Worm (Caenorhabditis elegans) whole organism, L4 larva: ENCODE data around the gene T14E8.2.

Source experiments
- T20F7.1 ChIP-seq: fragments of 200-800 bp; sonication (Bioruptor generic); optimal IDR thresholded peaks from 2 replicates; lab custom pipeline; 2018; ENCODE audit warnings: mild to moderate bottlenecking, missing genetic modification characterization, missing compliant biosample characterization
- Y105C5A.15 ChIP-seq: fragments of 200-800 bp; sonication (Bioruptor generic); IDR thresholded peaks from 2 replicates; pipeline ENCODE4 v1.3.6; 2022; ENCODE audit warnings: missing genetic modification characterization, missing compliant biosample characterization
- ama-1 ChIP-seq: fragments of 150-350 bp; optimal IDR thresholded peaks from 2 replicates; lab custom pipeline; 2014; ENCODE audit warnings: inconsistent platforms, mixed read lengths
- ceh-20 ChIP-seq: fragments of 200-800 bp; sonication (Bioruptor generic); IDR thresholded peaks from 2 replicates; pipeline ENCODE4 v1.3.6; 2022; ENCODE audit warnings: missing genetic modification reagents, missing genetic modification characterization, missing compliant biosample characterization
- ceh-44 ChIP-seq: fragments of 200-800 bp; sonication (Bioruptor generic); IDR thresholded peaks from 2 replicates; pipeline ENCODE4 v1.3.6; 2022; ENCODE audit warnings: missing genetic modification reagents, missing genetic modification characterization, missing compliant biosample characterization
- ces-1 ChIP-seq: fragments of 150-350 bp; sonication (generic microtip); optimal IDR thresholded peaks from 4 replicates; lab custom pipeline; 2014; ENCODE audit warnings: missing biosample characterization, missing genetic modification reagents, missing genetic modification characterization
- daf-16 ChIP-seq, 3 experiments: sonication (generic microtip); optimal IDR thresholded peaks; 2 replicates each; lab custom pipeline; 2016 to 2017; ENCODE audit warnings: missing genetic modification characterization in 3 of 3, missing genetic modification reagents in 3 of 3, mild to moderate bottlenecking in 2 of 3, missing compliant biosample characterization in 2 of 3, missing biosample characterization in 1 of 3, moderate library complexity in 1 of 3
- daf-8 ChIP-seq: fragments of 200-800 bp; sonication (Bioruptor generic); IDR thresholded peaks from 2 replicates; pipeline ENCODE4 v1.3.6; 2022; ENCODE audit warnings: missing genetic modification characterization, missing compliant biosample characterization
- dmd-6 ChIP-seq: fragments of 200-800 bp; sonication (Bioruptor generic); IDR thresholded peaks from 2 replicates; pipeline ENCODE4 v1.3.6; 2022; ENCODE audit warnings: missing genetic modification reagents, missing genetic modification characterization, missing compliant biosample characterization
- dmd-9 ChIP-seq: fragments of 200-800 bp; sonication (Bioruptor generic); IDR thresholded peaks from 2 replicates; pipeline ENCODE4 v1.3.6; 2022; ENCODE audit warnings: missing genetic modification reagents, missing genetic modification characterization, missing compliant biosample characterization
- dve-1 ChIP-seq: sonication (generic microtip); optimal IDR thresholded peaks from 2 replicates; lab custom pipeline; 2017; ENCODE audit warnings: antibody characterized with exemption, mild to moderate bottlenecking, missing genetic modification characterization, missing compliant biosample characterization; ENCODE audit not compliant: insufficient read depth
- fos-1 ChIP-seq: fragments of 150-350 bp; optimal IDR thresholded peaks from 2 replicates; lab custom pipeline; 2014; ENCODE audit warnings: missing biosample characterization, missing genetic modification characterization
- gei-8 ChIP-seq: fragments of 200-800 bp; sonication (Bioruptor generic); optimal IDR thresholded peaks from 2 replicates; lab custom pipeline; 2018; ENCODE audit warnings: mild to moderate bottlenecking, missing genetic modification characterization, missing compliant biosample characterization
- hif-1 ChIP-seq, 2 experiments: sonication (generic microtip); optimal IDR thresholded peaks; 2 replicates each; lab custom pipeline; 2016 to 2017; ENCODE audit warnings: missing compliant biosample characterization in 2 of 2, missing genetic modification characterization in 2 of 2, missing genetic modification reagents in 2 of 2, missing genotype in 2 of 2, mild to moderate bottlenecking in 1 of 2
- hlh-11 ChIP-seq: fragments of 200-800 bp; sonication (Bioruptor generic); optimal IDR thresholded peaks from 2 replicates; lab custom pipeline; 2018; ENCODE audit warnings: mild to moderate bottlenecking, missing genetic modification characterization, missing compliant biosample characterization
- hlh-30 ChIP-seq: sonication (generic microtip); optimal IDR thresholded peaks from 2 replicates; lab custom pipeline; 2017; ENCODE audit warnings: antibody characterized with exemption, mild to moderate bottlenecking, missing genetic modification characterization, missing compliant biosample characterization; ENCODE audit not compliant: insufficient read depth
- hmg-1.1 ChIP-seq: fragments of 200-800 bp; sonication (Bioruptor generic); IDR thresholded peaks from 2 replicates; pipeline ENCODE4 v1.3.6; 2022; ENCODE audit warnings: missing genetic modification reagents, missing genetic modification characterization, missing compliant biosample characterization
- lin-1 ChIP-seq: fragments of 200-800 bp; sonication (Bioruptor generic); IDR thresholded peaks from 2 replicates; pipeline ENCODE4 v1.3.6; 2022; ENCODE audit warnings: missing genetic modification reagents, missing genetic modification characterization, missing compliant biosample characterization
- lin-29 ChIP-seq: fragments of 200-800 bp; sonication (Bioruptor generic); IDR thresholded peaks from 2 replicates; pipeline ENCODE4 v1.3.6; 2022; ENCODE audit warnings: missing genetic modification reagents, missing genetic modification characterization, missing compliant biosample characterization
- lin-39 ChIP-seq: fragments of 150-350 bp; optimal IDR thresholded peaks from 2 replicates; lab custom pipeline; 2014; ENCODE audit warnings: missing biosample characterization, missing genetic modification reagents, missing genetic modification characterization
- mdl-1 ChIP-seq, 2 experiments: fragments of 150-350 bp in 1 of 2; sonication (generic microtip) in 1 of 2; optimal IDR thresholded peaks; 2 replicates each; lab custom pipeline; 2014 to 2017; ENCODE audit warnings: missing biosample characterization in 2 of 2, missing genetic modification characterization in 2 of 2
- mep-1 ChIP-seq: fragments of 150-350 bp; sonication (generic microtip); optimal IDR thresholded peaks from 3 replicates; lab custom pipeline; 2014; ENCODE audit warnings: missing biosample characterization, missing genetic modification characterization
- mxl-2 ChIP-seq: fragments of 200-800 bp; sonication (Bioruptor generic); conservative IDR thresholded peaks from 2 replicates; pipeline ENCODE4 v1.3.6; 2022; ENCODE audit warnings: missing genetic modification reagents, missing genetic modification characterization, missing compliant biosample characterization
- nhr-102 ChIP-seq: sonication (generic microtip); optimal IDR thresholded peaks from 2 replicates; lab custom pipeline; 2016; ENCODE audit warnings: mild to moderate bottlenecking, missing genetic modification characterization, moderate library complexity, missing compliant biosample characterization
- nhr-111 ChIP-seq: fragments of 200-800 bp; sonication (Bioruptor generic); optimal IDR thresholded peaks from 2 replicates; lab custom pipeline; 2018; ENCODE audit warnings: mild to moderate bottlenecking, missing genetic modification characterization, missing compliant biosample characterization
- nhr-28 ChIP-seq: fragments of 150-350 bp; optimal IDR thresholded peaks from 2 replicates; lab custom pipeline; 2014; ENCODE audit warnings: missing biosample characterization, missing genetic modification characterization
- nhr-41 ChIP-seq: fragments of 200-800 bp; sonication (Bioruptor generic); IDR thresholded peaks from 2 replicates; pipeline ENCODE4 v1.3.6; 2022; ENCODE audit warnings: missing genetic modification reagents, missing genetic modification characterization, missing compliant biosample characterization
- nhr-42 ChIP-seq: fragments of 200-800 bp; sonication (Bioruptor generic); IDR thresholded peaks from 2 replicates; pipeline ENCODE4 v1.3.6; 2022; ENCODE audit warnings: missing genetic modification characterization, missing compliant biosample characterization
- nhr-77 ChIP-seq: fragments of 150-350 bp; optimal IDR thresholded peaks from 2 replicates; lab custom pipeline; 2014; ENCODE audit warnings: missing biosample characterization, missing genetic modification characterization
- php-3 ChIP-seq: fragments of 200-800 bp; sonication (Bioruptor generic); IDR thresholded peaks from 2 replicates; pipeline ENCODE4 v1.3.6; 2022; ENCODE audit warnings: missing genetic modification reagents, missing genetic modification characterization, missing compliant biosample characterization
- pqm-1 ChIP-seq: sonication (generic microtip); optimal IDR thresholded peaks from 2 replicates; lab custom pipeline; 2017; ENCODE audit warnings: missing biosample characterization, missing genetic modification characterization
- saeg-2 ChIP-seq: fragments of 200-800 bp; sonication (Bioruptor generic); IDR thresholded peaks from 2 replicates; pipeline ENCODE4 v1.3.6; 2022; ENCODE audit warnings: missing genetic modification reagents, missing genetic modification characterization, missing compliant biosample characterization
- snpc-4 ChIP-seq: fragments of 150-350 bp; optimal IDR thresholded peaks from 2 replicates; lab custom pipeline; 2014; ENCODE audit warnings: missing biosample characterization, missing genetic modification characterization
- spr-1 ChIP-seq: sonication (generic microtip); optimal IDR thresholded peaks from 2 replicates; lab custom pipeline; 2016; ENCODE audit warnings: mild to moderate bottlenecking, missing genetic modification characterization, missing compliant biosample characterization
- tag-97 ChIP-seq: fragments of 200-800 bp; sonication (Bioruptor generic); IDR thresholded peaks from 2 replicates; pipeline ENCODE4 v1.3.6; 2022; ENCODE audit warnings: missing genetic modification characterization, missing compliant biosample characterization
- tra-1 ChIP-seq: fragments of 200-800 bp; sonication (Bioruptor generic); IDR thresholded peaks from 2 replicates; pipeline ENCODE4 v1.3.6; 2022; ENCODE audit warnings: missing genetic modification reagents, missing genetic modification characterization, missing compliant biosample characterization
- unc-39 ChIP-seq: sonication (generic microtip); optimal IDR thresholded peaks from 2 replicates; lab custom pipeline; 2017; ENCODE audit warnings: missing biosample characterization, missing genetic modification characterization
- unc-62 ChIP-seq, 3 experiments: fragments of 150-350 bp in 1 of 3; sonication (generic microtip); optimal IDR thresholded peaks in 2 of 3; peaks in 1 of 3; 1 replicate in 1 of 3; 2 replicates in 2 of 3; lab custom pipeline; 2014 to 2017; ENCODE audit warnings: missing biosample characterization in 3 of 3, missing genetic modification characterization in 3 of 3, missing genetic modification reagents in 3 of 3, missing genotype in 1 of 3
- zfp-3 ChIP-seq: fragments of 200-800 bp; sonication (Bioruptor generic); conservative IDR thresholded peaks from 2 replicates; pipeline ENCODE4 v1.3.6; 2022; ENCODE audit warnings: missing genetic modification reagents, missing genetic modification characterization, missing compliant biosample characterization

T14E8.2 gene

ce11 chrX:6519473-6519872 is 23.3 kb upstream of the T14E8.2 start:
- TF ChIP-seq mdl-1 (tag; optimal IDR thresholded peaks at IDR 0.05; lab: Kevin White, UChicago), result peak in 1 of 2 experiments; percentile 26
- peak; percentile 67 for TF ChIP-seq nhr-77
- no peak for TF ChIP-seq tag-97 (GFP tag; lab: Robert Waterston, UW)
- peak; percentile 47 for TF ChIP-seq hlh-30
- peak; percentile 6 for TF ChIP-seq nhr-28 (tag; lab: Kevin White, UChicago)
- no peak for TF ChIP-seq ceh-44 (GFP tag; lab: Robert Waterston, UW)
- no peak for TF ChIP-seq daf-16 (GFP tag; optimal IDR thresholded peaks at IDR 0.05; lab: Kevin White, UChicago)
- TF ChIP-seq daf-16 (tag; optimal IDR thresholded peaks at IDR 0.05; lab: Kevin White, UChicago), result peak; percentile 81
- TF ChIP-seq spr-1 (tag; lab: Kevin White, UChicago), result no peak
- peak; percentile 49 for TF ChIP-seq T20F7.1 (GFP tag; lab: Kevin White, UChicago)
- no peak for TF ChIP-seq Y105C5A.15
- no peak; the same call in 1 of the 2 replicates for TF ChIP-seq dmd-6 (GFP tag; lab: Robert Waterston, UW)
- TF ChIP-seq php-3 (GFP tag; lab: Robert Waterston, UW), result 0 out of 2 replicates have a peak, but pooled peaks have one; percentile 21
- no peak for TF ChIP-seq fos-1 (tag; lab: Kevin White, UChicago)
- TF ChIP-seq dve-1 (tag; lab: Kevin White, UChicago), result peak; percentile 68
- TF ChIP-seq lin-39 (tag; lab: Kevin White, UChicago), result no peak
- no peak for TF ChIP-seq ces-1 (GFP tag; lab: Kevin White, UChicago)

ce11 chrX:6519946-6520345 is 22.8 kb upstream of the T14E8.2 start:
- TF ChIP-seq unc-62 (GFP tag; optimal IDR thresholded peaks at IDR 0.05 in 1 of 2; lab: Kevin White, UChicago) (peak in 1 of 2 experiments; percentile 27), unc-62 (tag; optimal IDR thresholded peaks at IDR 0.05; lab: Kevin White, UChicago) (no peak), nhr-111 (GFP tag; lab: Kevin White, UChicago) (no peak)

DNA sequence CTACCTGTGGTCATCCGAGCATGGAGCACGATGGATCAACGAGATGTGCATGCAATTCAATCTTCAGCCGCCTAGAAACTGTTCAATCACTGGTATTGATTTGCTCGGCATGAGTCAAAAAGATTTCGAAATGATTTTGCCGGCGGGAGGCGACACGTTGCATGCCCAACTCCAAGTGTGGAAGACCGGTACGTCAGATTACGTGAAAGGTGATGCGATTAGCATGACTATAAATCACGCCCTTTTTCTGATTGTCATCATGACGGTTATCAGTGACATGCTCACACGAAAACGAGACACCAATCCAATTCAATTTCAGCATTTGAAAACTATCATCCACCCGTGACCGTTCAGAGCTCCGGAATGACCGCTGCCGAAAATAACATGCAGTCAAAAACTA is 22.1 kb upstream of the T14E8.2 start:
- TF ChIP-seq nhr-102 (no peak), dmd-6 (GFP tag; lab: Robert Waterston, UW) (peak; percentile 61), hlh-11 (tag; lab: Kevin White, UChicago) (peak; percentile 42), dve-1 (tag; lab: Kevin White, UChicago) (peak; percentile 49), php-3 (GFP tag; lab: Robert Waterston, UW) (peak; percentile 78), ama-1 (no peak), hlh-30 (peak; percentile 25), dmd-9 (no peak), ceh-20 (GFP tag; lab: Robert Waterston, UW) (peak; percentile 59; the same call in 1 of the 2 replicates), pqm-1 (tag; lab: Kevin White, UChicago) (peak; percentile 13), lin-1 (GFP tag; lab: Robert Waterston, UW) (0 out of 2 replicates have a peak, but pooled peaks have one; percentile 25), saeg-2 (GFP tag; lab: Robert Waterston, UW) (0 out of 2 replicates have a peak, but pooled peaks have one; percentile 33), lin-39 (tag; lab: Kevin White, UChicago) (no peak), zfp-3 (GFP tag; lab: Robert Waterston, UW) (no peak), unc-62 (GFP tag; optimal IDR thresholded peaks at IDR 0.05 in 1 of 2; lab: Kevin White, UChicago) (peak in 1 of 2 experiments; percentile 63), unc-62 (tag; optimal IDR thresholded peaks at IDR 0.05; lab: Kevin White, UChicago) (no peak), daf-16 (GFP tag; optimal IDR thresholded peaks at IDR 0.05; lab: Kevin White, UChicago) (no peak), daf-16 (tag; optimal IDR thresholded peaks at IDR 0.05; lab: Kevin White, UChicago) (peak; percentile 34), nhr-77 (peak; percentile 33), lin-29 (GFP tag; lab: Robert Waterston, UW) (no peak), tag-97 (GFP tag; lab: Robert Waterston, UW) (no peak)

DNA sequence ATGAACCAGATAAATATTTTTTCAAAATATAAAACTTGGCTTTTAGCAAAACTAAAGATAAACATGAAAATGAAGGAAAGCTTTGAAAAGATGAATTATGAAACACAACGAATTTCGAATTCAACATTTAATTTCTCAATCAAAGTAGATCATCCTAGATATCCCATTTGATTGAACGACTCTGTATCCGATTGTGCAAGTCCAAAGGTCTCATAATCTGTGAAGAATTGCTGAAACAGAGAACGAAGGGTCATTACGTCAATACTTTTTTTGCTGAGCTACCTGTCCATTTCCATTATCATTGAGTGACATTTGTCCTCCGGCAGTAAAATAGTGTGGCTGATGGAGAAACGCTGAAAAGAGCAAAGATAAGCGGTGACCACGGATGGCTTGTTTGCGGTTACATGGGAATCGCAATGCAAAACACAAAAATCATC is 20.1 kb upstream of the T14E8.2 start:
- TF ChIP-seq snpc-4 (no peak), dve-1 (tag; lab: Kevin White, UChicago) (peak; percentile 72), hlh-11 (tag; lab: Kevin White, UChicago) (peak; percentile 83), mxl-2 (GFP tag; lab: Robert Waterston, UW) (0 out of 2 replicates have a peak, but pooled peaks have one; percentile 14), dmd-6 (GFP tag; lab: Robert Waterston, UW) (peak; percentile 78), daf-16 (GFP tag; optimal IDR thresholded peaks at IDR 0.05; lab: Kevin White, UChicago) (peak in 1 of 2 experiments; percentile 38), daf-16 (tag; optimal IDR thresholded peaks at IDR 0.05; lab: Kevin White, UChicago) (peak; percentile 86), lin-39 (tag; lab: Kevin White, UChicago) (no peak), unc-62 (GFP tag; optimal IDR thresholded peaks at IDR 0.05 in 1 of 2; lab: Kevin White, UChicago) (peak; percentile 6 to 57), unc-62 (tag; optimal IDR thresholded peaks at IDR 0.05; lab: Kevin White, UChicago) (no peak), unc-39 (tag; lab: Kevin White, UChicago) (no peak), tra-1 (GFP tag; lab: Robert Waterston, UW) (peak; percentile 86), pqm-1 (tag; lab: Kevin White, UChicago) (peak; percentile 67), nhr-42 (GFP tag; lab: Robert Waterston, UW) (peak; percentile 78), php-3 (GFP tag; lab: Robert Waterston, UW) (peak; percentile 80), daf-8 (0 out of 2 replicates have a peak, but pooled peaks have one; percentile 50), nhr-41 (0 out of 2 replicates have a peak, but pooled peaks have one; percentile 19), gei-8 (peak; percentile 54), nhr-28 (tag; lab: Kevin White, UChicago) (peak; percentile 77), hif-1 (tag; optimal IDR thresholded peaks at IDR 0.05; lab: Kevin White, UChicago) (no peak), hmg-1.1 (GFP tag; lab: Robert Waterston, UW) (no peak), mep-1 (peak; percentile 22), saeg-2 (GFP tag; lab: Robert Waterston, UW) (peak; percentile 72; the same call in 1 of the 2 replicates)
